Fruit fly (Drosophila melanogaster) whole organism, embryonic: ENCODE data around the gene CSN6.

ENCODE experiments used
- ATbp ChIP-seq: fragments of 200-800 bp; sonication (Bioruptor generic); optimal IDR thresholded peaks from 2 replicates; lab custom pipeline; 2017; ENCODE audit warnings: missing biosample characterization, mild to moderate bottlenecking, missing genetic modification characterization, missing genetic modification reagents
- Atf-2 ChIP-seq: fragments of 200-800 bp; sonication (Bioruptor generic); optimal IDR thresholded peaks from 2 replicates; lab custom pipeline; 2016; ENCODE audit warnings: missing biosample characterization, missing genetic modification characterization
- CG10147 ChIP-seq: fragments of 200-800 bp; sonication (Bioruptor generic); optimal IDR thresholded peaks from 2 replicates; lab custom pipeline; 2019; ENCODE audit warnings: missing biosample characterization, mild to moderate bottlenecking, missing genetic modification characterization, moderate library complexity
- CG12391 ChIP-seq: fragments of 200-800 bp; sonication (Bioruptor generic); optimal IDR thresholded peaks from 3 replicates; lab custom pipeline; 2018; ENCODE audit warnings: missing biosample characterization, mild to moderate bottlenecking, missing genetic modification characterization, moderate library complexity
- CG13296 ChIP-seq: fragments of 200-800 bp; sonication (Bioruptor generic); optimal IDR thresholded peaks from 3 replicates; lab custom pipeline; 2018; ENCODE audit warnings: missing biosample characterization, mild to moderate bottlenecking, missing genetic modification characterization
- CG13424 ChIP-seq: fragments of 200-800 bp; sonication (Bioruptor generic); optimal IDR thresholded peaks from 2 replicates; lab custom pipeline; 2019; ENCODE audit warnings: missing biosample characterization, mild to moderate bottlenecking, missing genetic modification characterization, moderate library complexity
- CG14441 ChIP-seq: fragments of 200-800 bp; sonication (Bioruptor generic); IDR thresholded peaks from 2 replicates; pipeline ENCODE4 v1.3.6; 2022; ENCODE audit warnings: missing biosample characterization, missing genetic modification characterization
- CG15269 ChIP-seq: fragments of 200-800 bp; sonication (Bioruptor generic); optimal IDR thresholded peaks from 2 replicates; lab custom pipeline; 2018; ENCODE audit warnings: missing biosample characterization, mild to moderate bottlenecking, missing genetic modification characterization, moderate library complexity
- CG16815 ChIP-seq: fragments of 200-800 bp; sonication (Bioruptor generic); optimal IDR thresholded peaks from 3 replicates; lab custom pipeline; 2017; ENCODE audit warnings: missing biosample characterization, mild to moderate bottlenecking, missing genetic modification characterization
- CG17802 ChIP-seq: fragments of 200-800 bp; sonication (Bioruptor generic); optimal IDR thresholded peaks from 2 replicates; lab custom pipeline; 2018; ENCODE audit warnings: missing biosample characterization, mild to moderate bottlenecking, missing genetic modification characterization, moderate library complexity
- CG30403 ChIP-seq: fragments of 200-800 bp; sonication (Bioruptor generic); optimal IDR thresholded peaks from 3 replicates; lab custom pipeline; 2016; ENCODE audit warnings: missing biosample characterization, missing genetic modification characterization
- CG31441 ChIP-seq: fragments of 200-800 bp; sonication (Bioruptor generic); IDR thresholded peaks from 2 replicates; pipeline ENCODE4 v1.3.6; 2022; ENCODE audit warnings: missing biosample characterization, missing genetic modification characterization
- CG32767 ChIP-seq: fragments of 200-800 bp; sonication (Bioruptor generic); IDR thresholded peaks from 2 replicates; pipeline ENCODE4 v1.3.6; 2022; ENCODE audit warnings: missing biosample characterization, missing genetic modification characterization
- CG34376 ChIP-seq: fragments of 200-800 bp; sonication (Bioruptor generic); optimal IDR thresholded peaks from 2 replicates; lab custom pipeline; 2018; ENCODE audit warnings: missing biosample characterization, mild to moderate bottlenecking, missing genetic modification characterization
- CG4404 ChIP-seq: fragments of 200-800 bp; sonication (Bioruptor generic); IDR thresholded peaks from 2 replicates; pipeline ENCODE4 v1.3.6; 2022; ENCODE audit warnings: missing biosample characterization, missing genetic modification characterization
- CG4424 ChIP-seq: fragments of 200-800 bp; sonication (Bioruptor generic); optimal IDR thresholded peaks from 3 replicates; lab custom pipeline; 2016; ENCODE audit warnings: missing biosample characterization, missing genetic modification characterization
- CG4617 ChIP-seq: fragments of 200-800 bp; sonication (Bioruptor generic); optimal IDR thresholded peaks from 3 replicates; lab custom pipeline; 2016; ENCODE audit warnings: missing biosample characterization, missing genetic modification characterization, borderline replicate concordance
- CG4707 ChIP-seq: fragments of 200-800 bp; sonication (Bioruptor generic); optimal IDR thresholded peaks from 2 replicates; lab custom pipeline; 2018; ENCODE audit warnings: missing biosample characterization, mild to moderate bottlenecking, missing genetic modification characterization, moderate library complexity
- CG6791 ChIP-seq: fragments of 200-800 bp; sonication (Bioruptor generic); IDR thresholded peaks from 3 replicates; pipeline ENCODE4 v1.3.6; 2022; ENCODE audit warnings: missing biosample characterization, missing genetic modification characterization; ENCODE audit not compliant: partially characterized antibody
- CG7745 ChIP-seq: fragments of 200-800 bp; sonication (Bioruptor generic); optimal IDR thresholded peaks from 2 replicates; lab custom pipeline; 2018; ENCODE audit warnings: missing biosample characterization, mild to moderate bottlenecking, missing genetic modification characterization, moderate library complexity
- CG7987 ChIP-seq: fragments of 200-800 bp; sonication (Bioruptor generic); optimal IDR thresholded peaks from 2 replicates; lab custom pipeline; 2018; ENCODE audit warnings: missing biosample characterization, mild to moderate bottlenecking, missing genetic modification characterization, moderate library complexity
- CG8290 ChIP-seq, 3 experiments: fragments of 200-800 bp; sonication (Bioruptor generic); optimal IDR thresholded peaks; 2 replicates each; lab custom pipeline; 2016 to 2019; ENCODE audit warnings: missing biosample characterization in 3 of 3, missing genetic modification characterization in 3 of 3, mild to moderate bottlenecking in 2 of 3, moderate library complexity in 1 of 3
- CG8944 ChIP-seq: fragments of 200-800 bp; sonication (Bioruptor generic); optimal IDR thresholded peaks from 3 replicates; lab custom pipeline; 2016; ENCODE audit warnings: missing biosample characterization, missing genetic modification characterization
- CG9797 ChIP-seq: fragments of 200-800 bp; sonication (Bioruptor generic); optimal IDR thresholded peaks from 3 replicates; lab custom pipeline; 2018; ENCODE audit warnings: missing biosample characterization, mild to moderate bottlenecking, missing genetic modification characterization
- Camta ChIP-seq: fragments of 200-800 bp; sonication (Bioruptor generic); optimal IDR thresholded peaks from 2 replicates; lab custom pipeline; 2016; ENCODE audit warnings: missing biosample characterization, missing genetic modification characterization
- CrebB ChIP-seq: fragments of 200-800 bp; sonication (Bioruptor generic); optimal IDR thresholded peaks from 3 replicates; lab custom pipeline; 2018; ENCODE audit warnings: missing biosample characterization, mild to moderate bottlenecking, missing genetic modification characterization
- D ChIP-seq, 2 experiments: fragments of 200-800 bp in 1 of 2; fragments of >200 bp in 1 of 2; sonication (Bioruptor generic) in 1 of 2; optimal IDR thresholded peaks; 2 replicates in 1 of 2; 3 replicates in 1 of 2; lab custom pipeline; 2017; ENCODE audit warnings: mild to moderate bottlenecking in 1 of 2, missing biosample characterization in 1 of 2, missing genetic modification characterization in 1 of 2, missing genetic modification reagents in 1 of 2
- D19B ChIP-seq: fragments of 200-800 bp; sonication (Bioruptor generic); optimal IDR thresholded peaks from 2 replicates; lab custom pipeline; 2017; ENCODE audit warnings: missing biosample characterization, mild to moderate bottlenecking, missing genetic modification characterization
- Mad ChIP-seq: fragments of 200-800 bp; sonication (Bioruptor generic); optimal IDR thresholded peaks from 2 replicates; lab custom pipeline; 2016; ENCODE audit warnings: missing biosample characterization, missing genetic modification characterization
- Oli ChIP-seq: fragments of 200-800 bp; sonication (Bioruptor generic); optimal IDR thresholded peaks from 2 replicates; lab custom pipeline; 2018; ENCODE audit warnings: missing biosample characterization, mild to moderate bottlenecking, missing genetic modification characterization, moderate library complexity
- Optix ChIP-seq: fragments of 200-800 bp; sonication (Bioruptor generic); IDR thresholded peaks from 3 replicates; pipeline ENCODE4 v1.3.6; 2022; ENCODE audit warnings: missing biosample characterization, missing genetic modification characterization
- Stat92E ChIP-seq, 3 experiments: fragments of >200 bp in 2 of 3; fragments of 200-800 bp in 1 of 3; sonication (Bioruptor generic) in 1 of 3; optimal IDR thresholded peaks; 2 replicates each; lab custom pipeline; 2017 to 2019; ENCODE audit warnings: missing biosample characterization in 3 of 3, missing genetic modification characterization in 3 of 3, mild to moderate bottlenecking in 1 of 3, moderate library complexity in 1 of 3
- Taf1 ChIP-seq: fragments of 200-800 bp; sonication (Bioruptor generic); IDR thresholded peaks from 2 replicates; pipeline ENCODE4 v1.3.6; 2022; ENCODE audit warnings: missing biosample characterization, missing genetic modification characterization
- al ChIP-seq: fragments of 200-800 bp; sonication (Bioruptor generic); IDR thresholded peaks from 2 replicates; pipeline ENCODE4 v1.3.6; 2022; ENCODE audit warnings: missing biosample characterization, missing genetic modification characterization
- amos ChIP-seq: fragments of 200-800 bp; sonication (Bioruptor generic); IDR thresholded peaks from 2 replicates; pipeline ENCODE4 v1.3.6; 2022; ENCODE audit warnings: missing biosample characterization, missing genetic modification characterization; ENCODE audit not compliant: partially characterized antibody
- fd3F ChIP-seq: fragments of 200-800 bp; sonication (Bioruptor generic); optimal IDR thresholded peaks from 2 replicates; lab custom pipeline; 2018; ENCODE audit warnings: missing biosample characterization, mild to moderate bottlenecking, missing genetic modification characterization, moderate library complexity
- fd64A ChIP-seq: fragments of 200-800 bp; sonication (Bioruptor generic); optimal IDR thresholded peaks from 3 replicates; lab custom pipeline; 2018; ENCODE audit warnings: missing biosample characterization, mild to moderate bottlenecking, missing genetic modification characterization
- ftz-f1 ChIP-seq: fragments of 200-800 bp; sonication (Bioruptor generic); optimal IDR thresholded peaks from 2 replicates; lab custom pipeline; 2016; ENCODE audit warnings: missing biosample characterization, missing genetic modification characterization
- gem ChIP-seq: fragments of 200-800 bp; sonication (Bioruptor generic); optimal IDR thresholded peaks from 2 replicates; lab custom pipeline; 2019; ENCODE audit warnings: missing biosample characterization, mild to moderate bottlenecking, missing genetic modification characterization, moderate library complexity
- gsb-n ChIP-seq: fragments of 200-800 bp; sonication (Bioruptor generic); optimal IDR thresholded peaks from 3 replicates; lab custom pipeline; 2018; ENCODE audit warnings: missing biosample characterization, mild to moderate bottlenecking, missing genetic modification characterization
- kah ChIP-seq: fragments of 200-800 bp; sonication (Bioruptor generic); optimal IDR thresholded peaks from 2 replicates; lab custom pipeline; 2018; ENCODE audit warnings: missing biosample characterization, mild to moderate bottlenecking, missing genetic modification characterization
- lbe ChIP-seq: fragments of 200-800 bp; sonication (Bioruptor generic); optimal IDR thresholded peaks from 2 replicates; lab custom pipeline; 2016; ENCODE audit warnings: missing biosample characterization, mild to moderate bottlenecking, missing genetic modification characterization
- lola ChIP-seq, 3 experiments: fragments of >200 bp in 2 of 3; fragments of 200-800 bp in 1 of 3; sonication (Bioruptor generic) in 1 of 3; optimal IDR thresholded peaks; 2 replicates each; lab custom pipeline; 2017 to 2019; ENCODE audit warnings: missing biosample characterization in 3 of 3, missing genetic modification characterization in 3 of 3, mild to moderate bottlenecking in 1 of 3, moderate library complexity in 1 of 3
- mirr ChIP-seq: fragments of 200-800 bp; sonication (Bioruptor generic); optimal IDR thresholded peaks from 3 replicates; lab custom pipeline; 2018; ENCODE audit warnings: missing biosample characterization, mild to moderate bottlenecking, missing genetic modification characterization
- pzg ChIP-seq: fragments of 200-800 bp; sonication (Bioruptor generic); optimal IDR thresholded peaks from 3 replicates; lab custom pipeline; 2018; ENCODE audit warnings: missing biosample characterization, mild to moderate bottlenecking, missing genetic modification characterization, moderate library complexity
- repo ChIP-seq: fragments of 200-800 bp; sonication (Bioruptor generic); optimal IDR thresholded peaks from 2 replicates; lab custom pipeline; 2016; ENCODE audit warnings: missing biosample characterization, missing genetic modification characterization
- rib ChIP-seq: fragments of 200-800 bp; sonication (Bioruptor generic); IDR thresholded peaks from 2 replicates; pipeline ENCODE4 v1.3.6; 2022; ENCODE audit warnings: missing biosample characterization, missing genetic modification characterization
- tna ChIP-seq: fragments of 200-800 bp; sonication (Bioruptor generic); IDR thresholded peaks from 2 replicates; pipeline ENCODE4 v1.3.6; 2022; ENCODE audit warnings: missing biosample characterization, missing genetic modification characterization; ENCODE audit not compliant: partially characterized antibody
- wdn ChIP-seq: fragments of 200-800 bp; sonication (Bioruptor generic); IDR thresholded peaks from 2 replicates; pipeline ENCODE4 v1.3.6; 2022; ENCODE audit warnings: missing biosample characterization, missing genetic modification characterization

The CSN6 gene

dm6 chr3R:22547585-22548022 lies 33.0 kb upstream of the CSN6 start, which contains the start of gene AdipoR (continued):
- TF ChIP-seq pzg (GFP tag; lab: Kevin White, UChicago) (peak; percentile 97), lola (GFP tag; optimal IDR thresholded peaks at IDR 0.05; lab: Kevin White, UChicago) (no peak), tna (GFP tag; lab: Robert Waterston, UW) (no peak; the same call in 1 of the 2 replicates), Camta (GFP tag; lab: Kevin White, UChicago) (no peak), CG7987 (GFP tag; lab: Kevin White, UChicago) (peak; percentile 7), D19B (GFP tag; lab: Kevin White, UChicago) (no peak), CG32767 (GFP tag; lab: Robert Waterston, UW) (no peak), CG31441 (GFP tag; lab: Robert Waterston, UW) (peak; percentile 30; the same call in 1 of the 2 replicates), CG30403 (no peak), CG14441 (GFP tag; lab: Robert Waterston, UW) (no peak), CG7745 (tag; lab: Kevin White, UChicago) (no peak), Taf1 (no peak), al (GFP tag; lab: Robert Waterston, UW) (no peak), fd64A (GFP tag; lab: Kevin White, UChicago) (peak; percentile 5), Mad (GFP tag; lab: Kevin White, UChicago) (no peak), ATbp (GFP tag; lab: Kevin White, UChicago) (no peak), fd3F (GFP tag; lab: Kevin White, UChicago) (no peak), CG13424 (tag; lab: Kevin White, UChicago) (peak; percentile 14), D (optimal IDR thresholded peaks at IDR 0.05; lab: Kevin White, UChicago) (no peak), D (GFP tag; optimal IDR thresholded peaks at IDR 0.05; lab: Kevin White, UChicago) (no peak), Stat92E (GFP tag; optimal IDR thresholded peaks at IDR 0.05; lab: Kevin White, UChicago) (no peak), mirr (peak; percentile 14), CG8290 (GFP tag; optimal IDR thresholded peaks at IDR 0.05; lab: Kevin White, UChicago) (no peak), CG8290 (tag; optimal IDR thresholded peaks at IDR 0.05; lab: Kevin White, UChicago) (peak in 1 of 2 experiments; percentile 64), CG12391 (tag; lab: Kevin White, UChicago) (peak; percentile 35), CG4707 (no peak), lbe (GFP tag; lab: Kevin White, UChicago) (no peak), CG8944 (GFP tag; lab: Kevin White, UChicago) (no peak), amos (GFP tag; lab: Robert Waterston, UW) (peak; percentile 63; the same call in 1 of the 2 replicates), rib (GFP tag; lab: Robert Waterston, UW) (no peak), CG4404 (GFP tag; lab: Robert Waterston, UW) (no peak), Oli (tag; lab: Kevin White, UChicago) (no peak), gsb-n (peak; percentile 25), wdn (no peak), ftz-f1 (GFP tag; lab: Kevin White, UChicago) (peak; percentile 18), CG4617 (GFP tag; lab: Kevin White, UChicago) (peak; percentile 91), CG6791 (GFP tag; lab: Robert Waterston, UW) (no peak), kah (GFP tag; lab: Kevin White, UChicago) (no peak), gem (tag; lab: Kevin White, UChicago) (no peak), CrebB (tag; lab: Kevin White, UChicago) (no peak), CG15269 (tag; lab: Kevin White, UChicago) (peak; percentile 7), CG13296 (no peak), CG9797 (GFP tag; lab: Kevin White, UChicago) (peak; percentile 97), CG17802 (tag; lab: Kevin White, UChicago) (no peak), CG16815 (no peak), CG34376 (GFP tag; lab: Kevin White, UChicago) (peak; percentile 38), repo (GFP tag; lab: Kevin White, UChicago) (no peak), Atf-2 (GFP tag; lab: Kevin White, UChicago) (no peak), CG10147 (peak; percentile 39), Optix (GFP tag; lab: Robert Waterston, UW) (no peak), CG4424 (GFP tag; lab: Kevin White, UChicago) (no peak)
